Worm (Caenorhabditis elegans) whole organism, young adult: Measurements from ENCODE around the gene tctn-1.

ENCODE experiments used
- F37B4.10 ChIP-seq: fragments of 200-800 bp; sonication (Bioruptor generic); IDR thresholded peaks from 2 replicates; pipeline ENCODE4 v1.3.6; 2022; ENCODE audit warnings: missing genetic modification characterization, missing compliant biosample characterization
- Y67H2A.10 ChIP-seq: fragments of 200-800 bp; sonication (Bioruptor generic); conservative IDR thresholded peaks from 2 replicates; pipeline ENCODE4 v1.3.6; 2022; ENCODE audit warnings: missing genetic modification reagents, missing genetic modification characterization, missing compliant biosample characterization
- Y95B8A.8 ChIP-seq: fragments of 200-800 bp; sonication (Bioruptor generic); IDR thresholded peaks from 2 replicates; pipeline ENCODE4 v1.3.6; 2022; ENCODE audit warnings: missing genetic modification reagents, missing genetic modification characterization, missing compliant biosample characterization
- ama-1 ChIP-seq, 3 experiments: fragments of 150-350 bp in 1 of 3; sonication (generic microtip) in 2 of 3; optimal IDR thresholded peaks; 2 replicates each; lab custom pipeline; 2014 to 2018; ENCODE audit warnings: missing biosample characterization in 2 of 3, missing genetic modification characterization in 2 of 3, missing genetic modification reagents in 2 of 3
- dpl-1 ChIP-seq: fragments of 150-350 bp; optimal IDR thresholded peaks from 2 replicates; lab custom pipeline; 2014; ENCODE audit warnings: missing biosample characterization, missing genetic modification reagents, missing genetic modification characterization
- egl-44 ChIP-seq: fragments of 200-800 bp; sonication (Bioruptor generic); IDR thresholded peaks from 2 replicates; pipeline ENCODE4 v1.3.6; 2022; ENCODE audit warnings: missing genetic modification reagents, missing genetic modification characterization, missing compliant biosample characterization
- hlh-12 ChIP-seq: sonication (generic microtip); optimal IDR thresholded peaks from 2 replicates; lab custom pipeline; 2016; ENCODE audit warnings: missing genetic modification characterization, missing compliant biosample characterization
- pha-4 ChIP-seq: fragments of 150-350 bp; sonication (generic microtip); optimal IDR thresholded peaks from 2 replicates; lab custom pipeline; 2014; ENCODE audit warnings: missing biosample characterization, missing genetic modification reagents, missing genetic modification characterization
- snpc-4 ChIP-seq, 5 experiments: fragments of 150-350 bp in 1 of 5; sonication (generic microtip) in 4 of 5; optimal IDR thresholded peaks; 2 replicates each; lab custom pipeline; 2014 to 2018; ENCODE audit warnings: missing genetic modification characterization in 5 of 5, missing biosample characterization in 3 of 5, antibody characterized with exemption in 2 of 5, mild to moderate bottlenecking in 2 of 5, missing compliant biosample characterization in 2 of 5, missing genotype in 2 of 5, moderate library complexity in 2 of 5, missing genetic modification reagents in 1 of 5
- ztf-25 ChIP-seq: fragments of 200-800 bp; sonication (Bioruptor generic); IDR thresholded peaks from 2 replicates; pipeline ENCODE4 v1.3.6; 2022; ENCODE audit warnings: missing genetic modification reagents, missing genetic modification characterization, missing compliant biosample characterization

ce11 chrIV:4724562-4724961 lies 23.1 kb downstream of the tctn-1 start, which contains the start of gene K08F11.1:
- TF ChIP-seq ama-1 (optimal IDR thresholded peaks at IDR 0.05; lab: Kevin White, UChicago), result no peak
- TF ChIP-seq ama-1 (GFP tag; optimal IDR thresholded peaks at IDR 0.05; lab: Kevin White, UChicago), result no peak
- TF ChIP-seq dpl-1 (GFP tag; lab: Kevin White, UChicago), result no peak
- TF ChIP-seq ztf-25 (GFP tag; lab: Robert Waterston, UW), result no peak
- no peak for TF ChIP-seq pha-4 (tag; lab: Kevin White, UChicago)
- TF ChIP-seq F37B4.10, result no peak
- no peak for TF ChIP-seq Y95B8A.8 (GFP tag; lab: Robert Waterston, UW)
- no peak for TF ChIP-seq egl-44 (GFP tag; lab: Robert Waterston, UW)
- no peak for TF ChIP-seq Y67H2A.10
- no peak for TF ChIP-seq hlh-12
- no peak for TF ChIP-seq snpc-4 (GFP tag; optimal IDR thresholded peaks at IDR 0.05; lab: Kevin White, UChicago)
- no peak for TF ChIP-seq snpc-4 (tag; optimal IDR thresholded peaks at IDR 0.05; lab: Kevin White, UChicago)
